Fruit fly (Drosophila melanogaster): ENCODE data around the gene CG31388.

DNA sequence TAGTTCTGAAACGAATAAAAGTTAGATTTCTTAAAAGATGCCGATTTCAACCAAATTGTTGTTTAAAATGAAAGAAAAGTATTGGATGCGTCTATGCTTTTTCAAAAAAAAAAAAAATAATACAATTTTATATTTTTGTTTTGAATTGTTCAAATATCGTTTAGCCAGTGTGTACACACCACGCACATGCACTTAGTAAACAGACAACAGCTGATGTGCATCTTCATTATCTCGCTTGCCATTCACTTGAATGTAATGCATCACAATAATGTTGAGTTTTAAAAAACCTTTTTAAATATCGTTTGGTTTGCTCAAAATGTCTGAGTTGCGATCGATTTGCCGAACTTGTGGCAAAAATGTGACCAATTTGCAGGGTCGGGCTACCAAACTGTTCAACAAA is 1.6 kb upstream of the CG31388 start, which contains the start of gene CG31441:
- TF ChIP-seq CG10631 (GFP tag; optimal IDR thresholded peaks at IDR 0.05), result no peak
- TF ChIP-seq Hr39 (GFP tag; optimal IDR thresholded peaks at IDR 0.05), result no peak
- no peak for TF ChIP-seq eg (GFP tag; IDR thresholded peaks at IDR 0.05)
- TF ChIP-seq fkh (GFP tag; optimal IDR thresholded peaks at IDR 0.05), result peak; percentile 94
- no peak for TF ChIP-seq Ets21C (GFP tag; optimal IDR thresholded peaks at IDR 0.05)
- TF ChIP-seq CG4318 (GFP tag; optimal IDR thresholded peaks at IDR 0.05), result no peak
- no peak for TF ChIP-seq Eip93F (GFP tag; optimal IDR thresholded peaks at IDR 0.05)
- TF ChIP-seq salr (GFP tag; optimal IDR thresholded peaks at IDR 0.05), result no peak
- TF ChIP-seq CG3032 (tag; optimal IDR thresholded peaks at IDR 0.05), result no peak
- no peak for TF ChIP-seq CG6163 (GFP tag; IDR thresholded peaks at IDR 0.05)
- no peak for TF ChIP-seq Eip78C (GFP tag)

Measured in whole organism, prepupa.